Worm (Caenorhabditis elegans) whole organism, young adult: ENCODE measurements around the gene F41G3.6.

Experiments used
- B0019.2 ChIP-seq: fragments of 200-800 bp; sonication (Bioruptor generic); conservative IDR thresholded peaks from 2 replicates; pipeline ENCODE4 v1.3.6; 2022; ENCODE audit warnings: missing genetic modification reagents, missing genetic modification characterization, missing compliant biosample characterization
- B0035.1 ChIP-seq: sonication (generic microtip); optimal IDR thresholded peaks from 2 replicates; lab custom pipeline; 2016; ENCODE audit warnings: missing genetic modification characterization, mild to moderate bottlenecking, missing compliant biosample characterization, missing genotype, missing genetic modification reagents
- F22D6.2 ChIP-seq: sonication (generic microtip); optimal IDR thresholded peaks from 2 replicates; lab custom pipeline; 2016; ENCODE audit warnings: mild to moderate bottlenecking, missing genetic modification characterization, missing compliant biosample characterization
- F23B12.7 ChIP-seq: sonication (generic microtip); optimal IDR thresholded peaks from 2 replicates; lab custom pipeline; 2017; ENCODE audit warnings: missing genetic modification characterization, mild to moderate bottlenecking, missing compliant biosample characterization, antibody characterized with exemption, moderate library complexity; ENCODE audit not compliant: insufficient read depth
- F39B2.1 ChIP-seq: fragments of 200-800 bp; sonication (Bioruptor generic); IDR thresholded peaks from 2 replicates; pipeline ENCODE4 v1.3.6; 2022; ENCODE audit warnings: missing genetic modification reagents, missing genetic modification characterization, missing compliant biosample characterization
- K12H6.12 ChIP-seq: fragments of 200-800 bp; sonication (Bioruptor generic); optimal IDR thresholded peaks from 2 replicates; lab custom pipeline; 2018; ENCODE audit warnings: mild to moderate bottlenecking, missing genetic modification characterization, missing compliant biosample characterization
- T26A5.8 ChIP-seq: sonication (generic microtip); optimal IDR thresholded peaks from 2 replicates; lab custom pipeline; 2016; ENCODE audit warnings: missing genetic modification characterization, missing compliant biosample characterization
- aptf-2 ChIP-seq: fragments of 200-800 bp; sonication (Bioruptor generic); conservative IDR thresholded peaks from 2 replicates; pipeline ENCODE4 v1.3.6; 2022; ENCODE audit warnings: missing genetic modification reagents, missing genetic modification characterization, missing compliant biosample characterization
- ccch-3 ChIP-seq: fragments of 200-800 bp; sonication (Bioruptor generic); optimal IDR thresholded peaks from 2 replicates; lab custom pipeline; 2018; ENCODE audit warnings: mild to moderate bottlenecking, missing genetic modification characterization, missing compliant biosample characterization
- ceh-91 ChIP-seq: fragments of 200-800 bp; sonication (Bioruptor generic); IDR thresholded peaks from 2 replicates; pipeline ENCODE4 v1.3.6; 2022; ENCODE audit warnings: missing genetic modification reagents, missing genetic modification characterization, missing compliant biosample characterization
- hmg-20 ChIP-seq: fragments of 200-800 bp; sonication (Bioruptor generic); IDR thresholded peaks from 2 replicates; pipeline ENCODE4 v1.3.6; 2022; ENCODE audit warnings: missing genetic modification reagents, missing genetic modification characterization, missing compliant biosample characterization
- hrde-1 ChIP-seq: sonication (generic microtip); optimal IDR thresholded peaks from 2 replicates; lab custom pipeline; 2016; ENCODE audit warnings: missing genetic modification characterization, mild to moderate bottlenecking, missing compliant biosample characterization, moderate library complexity, missing genotype, missing genetic modification reagents, borderline replicate concordance
- let-526 ChIP-seq: fragments of 200-800 bp; sonication (Bioruptor generic); IDR thresholded peaks from 2 replicates; pipeline ENCODE4 v1.3.6; 2022; ENCODE audit warnings: missing genetic modification reagents, missing genetic modification characterization, missing compliant biosample characterization
- lin-26 ChIP-seq: fragments of 200-800 bp; sonication (Bioruptor generic); IDR thresholded peaks from 2 replicates; pipeline ENCODE4 v1.3.6; 2022; ENCODE audit warnings: missing genetic modification reagents, missing genetic modification characterization, missing compliant biosample characterization
- lir-1 ChIP-seq: fragments of 200-800 bp; sonication (Bioruptor generic); conservative IDR thresholded peaks from 2 replicates; pipeline ENCODE4 v1.3.6; 2022; ENCODE audit warnings: missing genetic modification reagents, missing genetic modification characterization, missing compliant biosample characterization
- madf-3 ChIP-seq: fragments of 200-800 bp; sonication (Bioruptor generic); IDR thresholded peaks from 2 replicates; pipeline ENCODE4 v1.3.6; 2022; ENCODE audit warnings: missing genetic modification reagents, missing genetic modification characterization, missing compliant biosample characterization
- madf-6 ChIP-seq: fragments of 200-800 bp; sonication (Bioruptor generic); IDR thresholded peaks from 2 replicates; pipeline ENCODE4 v1.3.6; 2022; ENCODE audit warnings: missing genetic modification reagents, missing genetic modification characterization, missing compliant biosample characterization
- mcd-1 ChIP-seq: fragments of 200-800 bp; sonication (Bioruptor generic); IDR thresholded peaks from 2 replicates; pipeline ENCODE4 v1.3.6; 2022; ENCODE audit warnings: missing genetic modification reagents, missing genetic modification characterization, missing compliant biosample characterization
- mel-28 ChIP-seq: sonication (generic microtip); optimal IDR thresholded peaks from 2 replicates; lab custom pipeline; 2016; ENCODE audit warnings: borderline replicate concordance, mild to moderate bottlenecking, missing genetic modification characterization, missing compliant biosample characterization
- nfya-2 ChIP-seq: fragments of 200-800 bp; sonication (Bioruptor generic); IDR thresholded peaks from 2 replicates; pipeline ENCODE4 v1.3.6; 2022; ENCODE audit warnings: missing genetic modification reagents, missing genetic modification characterization, missing compliant biosample characterization
- nfyb-1 ChIP-seq: fragments of 200-800 bp; sonication (Bioruptor generic); IDR thresholded peaks from 2 replicates; pipeline ENCODE4 v1.3.6; 2022; ENCODE audit warnings: missing genetic modification reagents, missing genetic modification characterization, missing compliant biosample characterization
- nhr-179 ChIP-seq: sonication (generic microtip); optimal IDR thresholded peaks from 2 replicates; lab custom pipeline; 2016; ENCODE audit warnings: mild to moderate bottlenecking, missing genetic modification characterization, missing compliant biosample characterization
- nhr-90 ChIP-seq: sonication (generic microtip); optimal IDR thresholded peaks from 2 replicates; lab custom pipeline; 2016; ENCODE audit warnings: missing genotype, mild to moderate bottlenecking, missing genetic modification characterization, missing compliant biosample characterization
- pbrm-1 ChIP-seq: fragments of 200-800 bp; sonication (Bioruptor generic); IDR thresholded peaks from 2 replicates; pipeline ENCODE4 v1.3.6; 2022; ENCODE audit warnings: missing genetic modification reagents, missing genetic modification characterization, missing compliant biosample characterization
- sea-2 ChIP-seq: fragments of 200-800 bp; sonication (Bioruptor generic); IDR thresholded peaks from 2 replicates; pipeline ENCODE4 v1.3.6; 2022; ENCODE audit warnings: missing genetic modification characterization, missing compliant biosample characterization
- snpc-1.1 ChIP-seq: sonication (generic microtip); optimal IDR thresholded peaks from 2 replicates; lab custom pipeline; 2017; ENCODE audit warnings: missing genetic modification characterization, mild to moderate bottlenecking, missing compliant biosample characterization, antibody characterized with exemption, moderate library complexity, missing genotype, missing genetic modification reagents; ENCODE audit not compliant: insufficient read depth
- somi-1 ChIP-seq: fragments of 200-800 bp; sonication (Bioruptor generic); optimal IDR thresholded peaks from 2 replicates; lab custom pipeline; 2018; ENCODE audit warnings: mild to moderate bottlenecking, missing genetic modification characterization, missing compliant biosample characterization
- tbp1 ChIP-seq: fragments of 200-800 bp; sonication (Bioruptor generic); optimal IDR thresholded peaks from 2 replicates; lab custom pipeline; 2018; ENCODE audit warnings: mild to moderate bottlenecking, missing genetic modification characterization, missing compliant biosample characterization
- tbx-9 ChIP-seq: sonication (generic microtip); optimal IDR thresholded peaks from 2 replicates; lab custom pipeline; 2016; ENCODE audit warnings: borderline replicate concordance, missing genetic modification characterization, inconsistent platforms, missing compliant biosample characterization
- zfh-2 ChIP-seq: fragments of 200-800 bp; sonication (Bioruptor generic); conservative IDR thresholded peaks from 2 replicates; pipeline ENCODE4 v1.3.6; 2022; ENCODE audit warnings: missing genetic modification reagents, missing genetic modification characterization, missing compliant biosample characterization
- zim-3 ChIP-seq: sonication (generic microtip); optimal IDR thresholded peaks from 2 replicates; lab custom pipeline; 2017; ENCODE audit warnings: mild to moderate bottlenecking, missing genetic modification characterization, moderate library complexity, missing compliant biosample characterization
- ztf-25 ChIP-seq: fragments of 200-800 bp; sonication (Bioruptor generic); IDR thresholded peaks from 2 replicates; pipeline ENCODE4 v1.3.6; 2022; ENCODE audit warnings: missing genetic modification reagents, missing genetic modification characterization, missing compliant biosample characterization

The F41G3.6 gene

ce11 chrII:6746404-6746803 is 3.7 kb downstream of the F41G3.6 start, which contains the start of gene F41G3.5 (continued):
- TF ChIP-seq ztf-25 (GFP tag; lab: Robert Waterston, UW) = no peak
- TF ChIP-seq madf-3 = no peak

ce11 chrII:6749422-6749821 is 6.7 kb downstream of the F41G3.6 start, which contains the start of gene F41G3.10:
F41G3.10 (minus strand) TSS chrII:6749522.
- TF ChIP-seq let-526 (GFP tag; lab: Robert Waterston, UW) (no peak), sea-2 (GFP tag; lab: Robert Waterston, UW) (no peak), F23B12.7 (tag; lab: Kevin White, UChicago) (no peak), F22D6.2 (no peak), snpc-1.1 (no peak), nfya-2 (GFP tag; lab: Robert Waterston, UW) (no peak), nhr-179 (tag; lab: Kevin White, UChicago) (no peak)

ce11 chrII:6750929-6751328 is 8.2 kb downstream of the F41G3.6 start, which contains the start of gene F41G3.20:
F41G3.20 (minus strand) TSS chrII:6751029.
- TF ChIP-seq F39B2.1 (GFP tag; lab: Robert Waterston, UW) = no peak

- TF ChIP-seq F22D6.2 (no peak), tbx-9 (tag; lab: Kevin White, UChicago) (no peak), pbrm-1 (GFP tag; lab: Robert Waterston, UW) (no peak), T26A5.8 (tag; lab: Kevin White, UChicago) (no peak), ceh-91 (GFP tag; lab: Robert Waterston, UW) (no peak), mel-28 (tag; lab: Kevin White, UChicago) (no peak), madf-6 (no peak), somi-1 (GFP tag; lab: Kevin White, UChicago) (no peak), mcd-1 (no peak), aptf-2 (GFP tag; lab: Robert Waterston, UW) (no peak), zim-3 (tag; lab: Kevin White, UChicago) (no peak), ccch-3 (GFP tag; lab: Kevin White, UChicago) (no peak), B0035.1 (tag; lab: Kevin White, UChicago) (no peak)
Measured at ce11 chrII:6752027-6752426, 9.3 kb downstream of the F41G3.6 start, which contains the start of gene F41G3.19. F41G3.19 (minus strand) TSS chrII:6752127.

ce11 chrII:6752850-6753249 is 10.1 kb downstream of the F41G3.6 start, which contains the start of gene F41G3.21:
F41G3.21 (minus strand) TSS chrII:6752950.
- TF ChIP-seq T26A5.8 (tag; lab: Kevin White, UChicago) (no peak), hrde-1 (tag; lab: Kevin White, UChicago) (no peak), nfyb-1 (GFP tag; lab: Robert Waterston, UW) (no peak), hmg-20 (GFP tag; lab: Robert Waterston, UW) (no peak), lir-1 (GFP tag; lab: Robert Waterston, UW) (no peak), lin-26 (GFP tag; lab: Robert Waterston, UW) (no peak), K12H6.12 (no peak), nhr-90 (tag; lab: Kevin White, UChicago) (no peak), zfh-2 (GFP tag; lab: Robert Waterston, UW) (no peak), B0019.2 (GFP tag; lab: Robert Waterston, UW) (no peak), ccch-3 (GFP tag; lab: Kevin White, UChicago) (no peak), tbp1 (GFP tag; lab: Kevin White, UChicago) (no peak)
